Fruit fly (Drosophila melanogaster) whole organism, embryonic: ENCODE results near the gene CG43938.
A peak's percentile ranks its signal among the peaks of the same experiment; 100 is the strongest.

Experiments
- Asciz ChIP-seq: fragments of 200-800 bp; sonication (Bioruptor generic); optimal IDR thresholded peaks from 2 replicates; lab custom pipeline; 2017; ENCODE audit warnings: missing biosample characterization, mild to moderate bottlenecking, missing genetic modification characterization, missing genetic modification reagents
- CG10209 ChIP-seq: fragments of 200-800 bp; sonication (Bioruptor generic); optimal IDR thresholded peaks from 3 replicates; lab custom pipeline; 2017; ENCODE audit warnings: missing biosample characterization, mild to moderate bottlenecking, missing genetic modification characterization, missing genetic modification reagents
- CG10431 ChIP-seq: fragments of 200-800 bp; sonication (Bioruptor generic); optimal IDR thresholded peaks from 3 replicates; lab custom pipeline; 2018; ENCODE audit warnings: missing biosample characterization, mild to moderate bottlenecking, missing genetic modification characterization
- CG10654 ChIP-seq: fragments of 200-800 bp; sonication (Bioruptor generic); optimal IDR thresholded peaks from 2 replicates; lab custom pipeline; 2016; ENCODE audit warnings: missing biosample characterization, missing genetic modification characterization
- CG11398 ChIP-seq: fragments of 200-800 bp; sonication (Bioruptor generic); optimal IDR thresholded peaks from 2 replicates; lab custom pipeline; 2016; ENCODE audit warnings: missing biosample characterization, missing genetic modification characterization
- CG15269 ChIP-seq: fragments of 200-800 bp; sonication (Bioruptor generic); optimal IDR thresholded peaks from 2 replicates; lab custom pipeline; 2018; ENCODE audit warnings: missing biosample characterization, mild to moderate bottlenecking, missing genetic modification characterization, moderate library complexity
- CG1529 ChIP-seq: fragments of 200-800 bp; sonication (Bioruptor generic); optimal IDR thresholded peaks from 3 replicates; lab custom pipeline; 2018; ENCODE audit warnings: missing biosample characterization, missing genetic modification characterization
- CG1603 ChIP-seq: fragments of 200-800 bp; sonication (Bioruptor generic); optimal IDR thresholded peaks from 2 replicates; lab custom pipeline; 2019; ENCODE audit warnings: missing biosample characterization, mild to moderate bottlenecking, missing genetic modification characterization, moderate library complexity
- CG16813 ChIP-seq: fragments of 200-800 bp; sonication (Bioruptor generic); IDR thresholded peaks from 3 replicates; pipeline ENCODE4 v1.3.6; 2022; ENCODE audit warnings: missing biosample characterization, missing genetic modification characterization; ENCODE audit not compliant: partially characterized antibody
- CG17186 ChIP-seq: fragments of 200-800 bp; sonication (Bioruptor generic); optimal IDR thresholded peaks from 3 replicates; lab custom pipeline; 2017; ENCODE audit warnings: missing biosample characterization, missing genetic modification reagents, missing genetic modification characterization
- CG17612 ChIP-seq: fragments of 200-800 bp; sonication (Bioruptor generic); IDR thresholded peaks from 2 replicates; pipeline ENCODE4 v1.3.6; 2022; ENCODE audit warnings: missing biosample characterization, missing genetic modification characterization
- CG2889 ChIP-seq: fragments of 200-800 bp; sonication (Bioruptor generic); IDR thresholded peaks from 3 replicates; pipeline ENCODE4 v1.3.6; 2022; ENCODE audit warnings: missing biosample characterization, missing genetic modification characterization
- CG31388 ChIP-seq: fragments of 200-800 bp; sonication (Bioruptor generic); optimal IDR thresholded peaks from 2 replicates; lab custom pipeline; 2016; ENCODE audit warnings: missing biosample characterization, missing genetic modification characterization
- CG31441 ChIP-seq: fragments of 200-800 bp; sonication (Bioruptor generic); IDR thresholded peaks from 2 replicates; pipeline ENCODE4 v1.3.6; 2022; ENCODE audit warnings: missing biosample characterization, missing genetic modification characterization
- CG32772 ChIP-seq: fragments of 200-800 bp; sonication (Bioruptor generic); IDR thresholded peaks from 2 replicates; pipeline ENCODE4 v1.3.6; 2022; ENCODE audit warnings: missing biosample characterization, missing genetic modification characterization
- CG34422 ChIP-seq: fragments of 200-800 bp; sonication (Bioruptor generic); IDR thresholded peaks from 3 replicates; pipeline ENCODE4 v1.3.6; 2022; ENCODE audit warnings: missing biosample characterization, missing genetic modification characterization
- CG42726 ChIP-seq: fragments of 200-800 bp; sonication (Bioruptor generic); IDR thresholded peaks from 2 replicates; pipeline ENCODE4 v1.3.6; 2022; ENCODE audit warnings: missing biosample characterization, missing genetic modification characterization; ENCODE audit not compliant: partially characterized antibody
- CG6272 ChIP-seq: fragments of 200-800 bp; sonication (Bioruptor generic); IDR thresholded peaks from 2 replicates; pipeline ENCODE4 v1.3.6; 2022; ENCODE audit warnings: missing biosample characterization, missing genetic modification characterization
- CG6854 ChIP-seq: fragments of 200-800 bp; sonication (Bioruptor generic); optimal IDR thresholded peaks from 3 replicates; lab custom pipeline; 2017; ENCODE audit warnings: missing biosample characterization, mild to moderate bottlenecking, missing genetic modification characterization
- CG8290 ChIP-seq, 3 experiments: fragments of 200-800 bp; sonication (Bioruptor generic); optimal IDR thresholded peaks; 2 replicates each; lab custom pipeline; 2016 to 2019; ENCODE audit warnings: missing biosample characterization in 3 of 3, missing genetic modification characterization in 3 of 3, mild to moderate bottlenecking in 2 of 3, moderate library complexity in 1 of 3
- CG9609 ChIP-seq: fragments of 200-800 bp; sonication (Bioruptor generic); optimal IDR thresholded peaks from 3 replicates; lab custom pipeline; 2016; ENCODE audit warnings: missing biosample characterization, missing genetic modification characterization
- CG9727 ChIP-seq: fragments of 200-800 bp; sonication (Bioruptor generic); optimal IDR thresholded peaks from 3 replicates; lab custom pipeline; 2017; ENCODE audit warnings: missing biosample characterization, mild to moderate bottlenecking, missing genetic modification characterization
- Camta ChIP-seq: fragments of 200-800 bp; sonication (Bioruptor generic); optimal IDR thresholded peaks from 2 replicates; lab custom pipeline; 2016; ENCODE audit warnings: missing biosample characterization, missing genetic modification characterization
- ERR ChIP-seq: fragments of 200-800 bp; sonication (Bioruptor generic); optimal IDR thresholded peaks from 2 replicates; lab custom pipeline; 2016; ENCODE audit warnings: missing biosample characterization, missing genetic modification characterization
- GATAe ChIP-seq: fragments of 200-800 bp; sonication (Bioruptor generic); conservative IDR thresholded peaks from 2 replicates; pipeline ENCODE4 v1.3.6; 2022; ENCODE audit warnings: missing biosample characterization, missing genetic modification characterization
- H2.0 ChIP-seq: fragments of 200-800 bp; sonication (Bioruptor generic); IDR thresholded peaks from 2 replicates; pipeline ENCODE4 v1.3.6; 2022; ENCODE audit warnings: missing biosample characterization, missing genetic modification characterization
- Lhr ChIP-seq: fragments of 200-800 bp; sonication (Bioruptor generic); optimal IDR thresholded peaks from 3 replicates; lab custom pipeline; 2017; ENCODE audit warnings: mild to moderate bottlenecking, missing biosample characterization, missing genetic modification reagents, missing genetic modification characterization
- Meics ChIP-seq: fragments of 200-800 bp; sonication (Bioruptor generic); optimal IDR thresholded peaks from 2 replicates; lab custom pipeline; 2017; ENCODE audit warnings: missing biosample characterization, mild to moderate bottlenecking, missing genetic modification characterization
- Mrtf ChIP-seq: fragments of 200-800 bp; sonication (Bioruptor generic); IDR thresholded peaks from 3 replicates; pipeline ENCODE4 v1.3.6; 2022; ENCODE audit warnings: missing biosample characterization, missing genetic modification characterization
- Nf-YB ChIP-seq: fragments of 200-800 bp; sonication (Bioruptor generic); optimal IDR thresholded peaks from 3 replicates; lab custom pipeline; 2019; ENCODE audit warnings: missing biosample characterization, mild to moderate bottlenecking, missing genetic modification characterization, moderate library complexity
- Vsx1 ChIP-seq: fragments of 200-800 bp; sonication (Bioruptor generic); optimal IDR thresholded peaks from 2 replicates; lab custom pipeline; 2017; ENCODE audit warnings: missing biosample characterization, mild to moderate bottlenecking, missing genetic modification characterization, missing genetic modification reagents
- ac ChIP-seq: fragments of 200-800 bp; sonication (Bioruptor generic); optimal IDR thresholded peaks from 3 replicates; lab custom pipeline; 2017; ENCODE audit warnings: missing biosample characterization, mild to moderate bottlenecking, missing genetic modification characterization
- amos ChIP-seq: fragments of 200-800 bp; sonication (Bioruptor generic); IDR thresholded peaks from 2 replicates; pipeline ENCODE4 v1.3.6; 2022; ENCODE audit warnings: missing biosample characterization, missing genetic modification characterization; ENCODE audit not compliant: partially characterized antibody
- aop ChIP-seq: fragments of 200-800 bp; sonication (Bioruptor generic); IDR thresholded peaks from 2 replicates; pipeline ENCODE4 v1.3.6; 2022; ENCODE audit warnings: missing biosample characterization, missing genetic modification characterization
- bab2 ChIP-seq: fragments of 200-800 bp; sonication (Bioruptor generic); optimal IDR thresholded peaks from 2 replicates; lab custom pipeline; 2016; ENCODE audit warnings: missing biosample characterization, missing genetic modification characterization
- crc ChIP-seq: fragments of 200-800 bp; sonication (Bioruptor generic); optimal IDR thresholded peaks from 2 replicates; lab custom pipeline; 2016; ENCODE audit warnings: missing biosample characterization, missing genetic modification characterization
- dmrt11E ChIP-seq: fragments of 200-800 bp; sonication (Bioruptor generic); optimal IDR thresholded peaks from 3 replicates; lab custom pipeline; 2018; ENCODE audit warnings: missing biosample characterization, mild to moderate bottlenecking, missing genetic modification characterization, moderate library complexity
- en ChIP-seq: fragments of 200-800 bp; sonication (Bioruptor generic); optimal IDR thresholded peaks from 2 replicates; lab custom pipeline; 2016; ENCODE audit warnings: missing biosample characterization, missing genetic modification characterization
- eyg ChIP-seq: fragments of 200-800 bp; sonication (Bioruptor generic); optimal IDR thresholded peaks from 3 replicates; lab custom pipeline; 2016; ENCODE audit warnings: missing biosample characterization, missing genetic modification characterization
- fd102C ChIP-seq: fragments of 200-800 bp; sonication (Bioruptor generic); optimal IDR thresholded peaks from 2 replicates; lab custom pipeline; 2018; ENCODE audit warnings: missing biosample characterization, mild to moderate bottlenecking, missing genetic modification characterization, moderate library complexity
- insv ChIP-seq, 2 experiments: fragments of 200-800 bp; sonication (Bioruptor generic); optimal IDR thresholded peaks; 3 replicates each; lab custom pipeline; 2016 to 2018; ENCODE audit warnings: missing biosample characterization in 2 of 2, missing genetic modification characterization in 2 of 2
- lov ChIP-seq, 2 experiments: fragments of 200-800 bp in 1 of 2; fragments of >200 bp in 1 of 2; sonication (Bioruptor generic) in 1 of 2; IDR thresholded peaks in 1 of 2; optimal IDR thresholded peaks in 1 of 2; 2 replicates in 1 of 2; 3 replicates in 1 of 2; pipeline versions ENCODE4 v1.3.6 to Lab custom; 2017 to 2022; ENCODE audit warnings: missing biosample characterization in 1 of 2, missing genetic modification characterization in 1 of 2
- otp ChIP-seq: fragments of 200-800 bp; sonication (Bioruptor generic); IDR thresholded peaks from 3 replicates; pipeline ENCODE4, ENCODE4 v1.3.6; 2022; ENCODE audit warnings: missing biosample characterization, missing genetic modification characterization
- pan ChIP-seq, 4 experiments: fragments of >200 bp in 3 of 4; fragments of 200-800 bp in 1 of 4; sonication (Bioruptor generic) in 1 of 4; optimal IDR thresholded peaks in 3 of 4; IDR thresholded peaks in 1 of 4; 2 replicates each; pipeline versions ENCODE4 v1.3.6 to Lab custom; 2017 to 2022; ENCODE audit warnings: missing biosample characterization in 2 of 4, missing genetic modification characterization in 2 of 4, mixed read lengths in 1 of 4
- pros ChIP-seq: fragments of 200-800 bp; sonication (Bioruptor generic); optimal IDR thresholded peaks from 3 replicates; lab custom pipeline; 2019; ENCODE audit warnings: missing biosample characterization, mild to moderate bottlenecking, missing genetic modification characterization, moderate library complexity
- rib ChIP-seq: fragments of 200-800 bp; sonication (Bioruptor generic); IDR thresholded peaks from 2 replicates; pipeline ENCODE4 v1.3.6; 2022; ENCODE audit warnings: missing biosample characterization, missing genetic modification characterization
- tio ChIP-seq: fragments of 200-800 bp; sonication (Bioruptor generic); optimal IDR thresholded peaks from 2 replicates; lab custom pipeline; 2017; ENCODE audit warnings: missing biosample characterization, missing genetic modification characterization, inconsistent platforms
- yki ChIP-seq: fragments of >200 bp; optimal IDR thresholded peaks from 3 replicates; lab custom pipeline; 2018

The CG43938 gene

dm6 chr3L:21172527-21173253, 51.2 kb downstream of the CG43938 start, which contains the start of the genes chb and AsnS (continued):
- TF ChIP-seq Lhr (GFP tag; lab: Kevin White, UChicago) (peak; percentile 50), Vsx1 (GFP tag; lab: Kevin White, UChicago) (peak; percentile 81), CG8290 (GFP tag; optimal IDR thresholded peaks at IDR 0.05; lab: Kevin White, UChicago) (peak; percentile 59), CG8290 (tag; optimal IDR thresholded peaks at IDR 0.05; lab: Kevin White, UChicago) (peak in 1 of 2 experiments; percentile 84), Asciz (GFP tag; lab: Kevin White, UChicago) (peak; percentile 91), CG10431 (GFP tag; lab: Kevin White, UChicago) (no peak), CG10654 (GFP tag; lab: Kevin White, UChicago) (peak; percentile 87), CG31441 (GFP tag; lab: Robert Waterston, UW) (peak; percentile 88), Camta (peak; percentile 81), tio (GFP tag; lab: Kevin White, UChicago) (peak; percentile 72), CG17186 (GFP tag; lab: Kevin White, UChicago) (no peak), CG42726 (GFP tag; lab: Robert Waterston, UW) (no peak), Mrtf (peak; percentile 87; the same call in 2 of the 3 replicates), H2.0 (GFP tag; lab: Robert Waterston, UW) (peak; percentile 85), Meics (peak; percentile 91), crc (peak; percentile 94), CG34422 (GFP tag; lab: Robert Waterston, UW) (peak; percentile 91), CG15269 (tag; lab: Kevin White, UChicago) (peak; percentile 96), CG31388 (peak; percentile 48), pan (optimal IDR thresholded peaks at IDR 0.05; lab: Kevin White, UChicago) (no peak), pan (GFP tag; optimal IDR thresholded peaks at IDR 0.05 in 1 of 2, IDR thresholded peaks at IDR 0.05 in 1 of 2) (peak in 1 of 2 experiments; percentile 96), insv (GFP tag; optimal IDR thresholded peaks at IDR 0.05; lab: Kevin White, UChicago) (no peak), ac (GFP tag; lab: Kevin White, UChicago) (no peak), lov (optimal IDR thresholded peaks at IDR 0.05; lab: Kevin White, UChicago) (no peak), lov (GFP tag; IDR thresholded peaks at IDR 0.05; lab: Robert Waterston, UW) (peak; percentile 64; the same call in 1 of the 3 replicates), en (GFP tag; lab: Kevin White, UChicago) (peak; percentile 54), Nf-YB (GFP tag; lab: Kevin White, UChicago) (peak; percentile 76), CG1603 (tag; lab: Kevin White, UChicago) (peak; percentile 89), CG2889 (GFP tag; lab: Robert Waterston, UW) (peak; percentile 88), aop (GFP tag; lab: Robert Waterston, UW) (peak; percentile 42; the same call in 1 of the 2 replicates), fd102C (GFP tag; lab: Kevin White, UChicago) (no peak), bab2 (peak; percentile 66), CG1529 (GFP tag; lab: Kevin White, UChicago) (peak; percentile 73), ERR (peak; percentile 36), yki (lab: Kevin White, UChicago) (no peak), dmrt11E (peak; percentile 38), CG9727 (GFP tag; lab: Kevin White, UChicago) (peak; percentile 79), pros (GFP tag; lab: Kevin White, UChicago) (no peak), CG11398 (GFP tag; lab: Kevin White, UChicago) (peak; percentile 10), amos (no peak), CG6272 (GFP tag; lab: Robert Waterston, UW) (peak; percentile 84), CG6854 (GFP tag; lab: Kevin White, UChicago) (peak; percentile 86), rib (peak; percentile 88), CG10209 (GFP tag; lab: Kevin White, UChicago) (peak; percentile 88), CG16813 (GFP tag; lab: Robert Waterston, UW) (no peak), CG17612 (GFP tag; lab: Robert Waterston, UW) (peak; percentile 77), CG9609 (GFP tag; lab: Kevin White, UChicago) (peak; percentile 61), GATAe (GFP tag; lab: Robert Waterston, UW) (peak; percentile 88), CG32772 (GFP tag; lab: Robert Waterston, UW) (peak; percentile 90), eyg (GFP tag; lab: Kevin White, UChicago) (peak; percentile 29), otp (GFP tag; lab: Robert Waterston, UW) (peak; percentile 87)
